Worm (Caenorhabditis elegans) whole organism, L2 larva: ENCODE measurements around the gene pqn-18.

Experiments used
- C34F6.9 ChIP-seq: fragments of 150-350 bp; optimal IDR thresholded peaks from 2 replicates; lab custom pipeline; 2014; ENCODE audit warnings: missing biosample characterization, missing genetic modification characterization
- F13H6.1 ChIP-seq: sonication (generic microtip); optimal IDR thresholded peaks from 2 replicates; lab custom pipeline; 2016; ENCODE audit warnings: missing genetic modification characterization, missing compliant biosample characterization
- R02D3.7 ChIP-seq: fragments of 150-350 bp; optimal IDR thresholded peaks from 2 replicates; lab custom pipeline; 2014; ENCODE audit warnings: missing biosample characterization, missing genetic modification characterization
- Y55F3AM.14 ChIP-seq: fragments of 200-800 bp; sonication (Bioruptor generic); optimal IDR thresholded peaks from 2 replicates; lab custom pipeline; 2018; ENCODE audit warnings: mild to moderate bottlenecking, missing genetic modification characterization, missing compliant biosample characterization
- ZK546.5 ChIP-seq: sonication (generic microtip); optimal IDR thresholded peaks from 2 replicates; lab custom pipeline; 2017; ENCODE audit warnings: missing biosample characterization, missing genetic modification characterization
- alr-1 ChIP-seq: fragments of 150-350 bp; optimal IDR thresholded peaks from 2 replicates; lab custom pipeline; 2014; ENCODE audit warnings: missing biosample characterization, missing genetic modification characterization
- aly-2 ChIP-seq: fragments of 150-350 bp; optimal IDR thresholded peaks from 2 replicates; lab custom pipeline; 2014; ENCODE audit warnings: missing biosample characterization, missing genetic modification characterization
- ama-1 ChIP-seq: fragments of 150-350 bp; optimal IDR thresholded peaks from 2 replicates; lab custom pipeline; 2018; ENCODE audit warnings: inconsistent platforms
- blmp-1 ChIP-seq: sonication (generic microtip); optimal IDR thresholded peaks from 2 replicates; lab custom pipeline; 2017; ENCODE audit warnings: missing genetic modification characterization, mild to moderate bottlenecking, missing compliant biosample characterization, antibody characterized with exemption, moderate library complexity; ENCODE audit not compliant: insufficient read depth
- ceh-16 ChIP-seq: fragments of 150-350 bp; optimal IDR thresholded peaks from 2 replicates; lab custom pipeline; 2014; ENCODE audit warnings: missing biosample characterization, missing genetic modification characterization
- ceh-82 ChIP-seq: fragments of 150-350 bp; optimal IDR thresholded peaks from 2 replicates; lab custom pipeline; 2014; ENCODE audit warnings: missing biosample characterization, missing genetic modification characterization
- crh-2 ChIP-seq: sonication (generic microtip); optimal IDR thresholded peaks from 2 replicates; lab custom pipeline; 2017; ENCODE audit warnings: missing biosample characterization, missing genetic modification characterization
- dmd-4 ChIP-seq: sonication (generic microtip); optimal IDR thresholded peaks from 2 replicates; lab custom pipeline; 2017; ENCODE audit warnings: missing biosample characterization, missing genetic modification characterization
- egl-27 ChIP-seq: sonication (generic microtip); optimal IDR thresholded peaks from 3 replicates; lab custom pipeline; 2017; ENCODE audit warnings: missing biosample characterization, missing genetic modification reagents, missing genetic modification characterization
- elt-1 ChIP-seq: fragments of 150-350 bp; optimal IDR thresholded peaks from 2 replicates; lab custom pipeline; 2014; ENCODE audit warnings: missing biosample characterization, missing genetic modification characterization
- elt-3 ChIP-seq: sonication (generic microtip); optimal IDR thresholded peaks from 2 replicates; lab custom pipeline; 2017; ENCODE audit warnings: missing biosample characterization, missing genetic modification characterization
- fos-1 ChIP-seq: fragments of 150-350 bp; optimal IDR thresholded peaks from 2 replicates; lab custom pipeline; 2014; ENCODE audit warnings: missing biosample characterization, missing genetic modification characterization
- gmeb-1 ChIP-seq: fragments of 150-350 bp; optimal IDR thresholded peaks from 2 replicates; lab custom pipeline; 2014; ENCODE audit warnings: missing biosample characterization, missing genetic modification characterization
- lin-11 ChIP-seq: fragments of 150-350 bp; sonication (generic microtip); optimal IDR thresholded peaks from 2 replicates; lab custom pipeline; 2014; ENCODE audit warnings: missing biosample characterization, missing genetic modification characterization, inconsistent platforms, mixed read lengths
- lin-13 ChIP-seq: fragments of 150-350 bp; optimal IDR thresholded peaks from 2 replicates; lab custom pipeline; 2014; ENCODE audit warnings: missing biosample characterization, missing genetic modification reagents, missing genetic modification characterization
- lin-39 ChIP-seq: fragments of 150-350 bp; optimal IDR thresholded peaks from 2 replicates; lab custom pipeline; 2014; ENCODE audit warnings: missing biosample characterization, missing genetic modification reagents, missing genetic modification characterization
- lsy-2 ChIP-seq, 2 experiments: fragments of 150-350 bp in 1 of 2; sonication (generic microtip) in 1 of 2; optimal IDR thresholded peaks; 2 replicates each; lab custom pipeline; 2014 to 2017; ENCODE audit warnings: missing biosample characterization in 2 of 2, missing genetic modification characterization in 2 of 2
- mab-5 ChIP-seq: fragments of 150-350 bp; optimal IDR thresholded peaks from 2 replicates; lab custom pipeline; 2014; ENCODE audit warnings: missing biosample characterization, missing genetic modification characterization
- mbf-1 ChIP-seq: sonication (generic microtip); optimal IDR thresholded peaks from 2 replicates; lab custom pipeline; 2017; ENCODE audit warnings: missing biosample characterization, missing genetic modification characterization
- mdl-1 ChIP-seq, 2 experiments: fragments of 150-350 bp in 1 of 2; sonication (generic microtip) in 1 of 2; optimal IDR thresholded peaks; 2 replicates each; lab custom pipeline; 2017; ENCODE audit warnings: missing biosample characterization in 2 of 2, missing genetic modification characterization in 2 of 2
- nhr-10 ChIP-seq: sonication (generic microtip); optimal IDR thresholded peaks from 2 replicates; lab custom pipeline; 2017; ENCODE audit warnings: missing biosample characterization, missing genetic modification characterization
- nhr-11 ChIP-seq: fragments of 150-350 bp; optimal IDR thresholded peaks from 2 replicates; lab custom pipeline; 2014; ENCODE audit warnings: missing biosample characterization, missing genetic modification characterization
- nhr-12 ChIP-seq: fragments of 150-350 bp; optimal IDR thresholded peaks from 2 replicates; lab custom pipeline; 2014; ENCODE audit warnings: missing biosample characterization, missing genetic modification characterization
- nhr-129 ChIP-seq: fragments of 150-350 bp; optimal IDR thresholded peaks from 2 replicates; lab custom pipeline; 2014; ENCODE audit warnings: missing biosample characterization, missing genetic modification characterization
- nhr-21 ChIP-seq: fragments of 150-350 bp; optimal IDR thresholded peaks from 2 replicates; lab custom pipeline; 2014; ENCODE audit warnings: missing biosample characterization, missing genetic modification characterization
- nhr-23 ChIP-seq: fragments of 150-350 bp; optimal IDR thresholded peaks from 2 replicates; lab custom pipeline; 2014; ENCODE audit warnings: missing biosample characterization, missing genetic modification reagents, missing genetic modification characterization
- nhr-237 ChIP-seq: fragments of 150-350 bp; optimal IDR thresholded peaks from 2 replicates; lab custom pipeline; 2014; ENCODE audit warnings: missing biosample characterization, missing genetic modification characterization
- nhr-25 ChIP-seq: fragments of 150-350 bp; sonication (generic microtip); optimal IDR thresholded peaks from 3 replicates; lab custom pipeline; 2014; ENCODE audit warnings: missing biosample characterization, missing genetic modification characterization
- nhr-6 ChIP-seq: fragments of 150-350 bp; optimal IDR thresholded peaks from 2 replicates; lab custom pipeline; 2014; ENCODE audit warnings: missing biosample characterization, missing genetic modification characterization
- nhr-77 ChIP-seq: fragments of 150-350 bp; optimal IDR thresholded peaks from 2 replicates; lab custom pipeline; 2014; ENCODE audit warnings: missing biosample characterization, missing genetic modification characterization
- peb-1 ChIP-seq: fragments of 150-350 bp; optimal IDR thresholded peaks from 2 replicates; lab custom pipeline; 2014; ENCODE audit warnings: missing biosample characterization, missing genetic modification characterization
- sem-4 ChIP-seq: fragments of 150-350 bp; optimal IDR thresholded peaks from 2 replicates; lab custom pipeline; 2014; ENCODE audit warnings: missing biosample characterization, missing genetic modification reagents, missing genetic modification characterization
- skn-1 ChIP-seq: sonication (generic microtip); optimal IDR thresholded peaks from 2 replicates; lab custom pipeline; 2017; ENCODE audit warnings: missing biosample characterization, missing genetic modification characterization
- sma-3 ChIP-seq: sonication (generic microtip); optimal IDR thresholded peaks from 2 replicates; lab custom pipeline; 2016; ENCODE audit warnings: missing genetic modification reagents, missing genetic modification characterization, missing compliant biosample characterization
- sma-9 ChIP-seq, 2 experiments: fragments of 150-350 bp in 1 of 2; sonication (generic microtip) in 1 of 2; optimal IDR thresholded peaks; 2 replicates each; lab custom pipeline; 2014 to 2016; ENCODE audit warnings: missing genetic modification characterization in 2 of 2, mild to moderate bottlenecking in 1 of 2, missing biosample characterization in 1 of 2, missing compliant biosample characterization in 1 of 2, missing genetic modification reagents in 1 of 2, moderate library complexity in 1 of 2
- snpc-4 ChIP-seq: fragments of 150-350 bp; optimal IDR thresholded peaks from 2 replicates; lab custom pipeline; 2014; ENCODE audit warnings: missing biosample characterization, missing genetic modification characterization
- unc-39 ChIP-seq: fragments of 150-350 bp; optimal IDR thresholded peaks from 2 replicates; lab custom pipeline; 2014; ENCODE audit warnings: missing biosample characterization, missing genetic modification characterization
- unc-55 ChIP-seq: fragments of 150-350 bp; sonication (generic microtip); optimal IDR thresholded peaks from 3 replicates; lab custom pipeline; 2014; ENCODE audit warnings: missing biosample characterization, missing genetic modification reagents, missing genetic modification characterization
- unc-62 ChIP-seq: fragments of 150-350 bp; optimal IDR thresholded peaks from 2 replicates; lab custom pipeline; 2014; ENCODE audit warnings: missing biosample characterization, missing genetic modification reagents, missing genetic modification characterization
- zag-1 ChIP-seq: fragments of 150-350 bp; optimal IDR thresholded peaks from 2 replicates; lab custom pipeline; 2014; ENCODE audit warnings: missing biosample characterization, missing genetic modification characterization
- ztf-1 ChIP-seq: fragments of 200-800 bp; sonication (Bioruptor generic); conservative IDR thresholded peaks from 2 replicates; pipeline ENCODE4 v1.3.6; 2022; ENCODE audit warnings: missing genetic modification characterization, missing compliant biosample characterization
- ztf-11 ChIP-seq: sonication (generic microtip); optimal IDR thresholded peaks from 2 replicates; lab custom pipeline; 2017; ENCODE audit warnings: missing biosample characterization, missing genetic modification characterization
- ztf-4 ChIP-seq: fragments of 150-350 bp; optimal IDR thresholded peaks from 2 replicates; lab custom pipeline; 2014; ENCODE audit warnings: missing biosample characterization, missing genetic modification characterization

pqn-18 gene

ce11 chrX:12876795-12877530 lies 30.7 kb upstream of the pqn-18 start, which contains the start of gene bcat-1 (continued):
- TF ChIP-seq nhr-21 (no peak), unc-62 (GFP tag; lab: Kevin White, UChicago) (no peak), ZK546.5 (no peak), mdl-1 (tag; optimal IDR thresholded peaks at IDR 0.05; lab: Kevin White, UChicago) (peak; percentile 93), sma-3 (GFP tag; lab: Kevin White, UChicago) (peak; percentile 21), lin-13 (no peak), zag-1 (no peak), nhr-12 (tag; lab: Kevin White, UChicago) (no peak), C34F6.9 (tag; lab: Kevin White, UChicago) (peak; percentile 45), elt-1 (tag; lab: Kevin White, UChicago) (no peak), crh-2 (tag; lab: Kevin White, UChicago) (peak; percentile 40), ceh-82 (tag; lab: Kevin White, UChicago) (no peak), nhr-10 (tag; lab: Kevin White, UChicago) (no peak), blmp-1 (tag; lab: Kevin White, UChicago) (no peak), unc-39 (tag; lab: Kevin White, UChicago) (no peak), fos-1 (tag; lab: Kevin White, UChicago) (no peak), lin-11 (peak; percentile 52), gmeb-1 (tag; lab: Kevin White, UChicago) (no peak), nhr-237 (tag; lab: Kevin White, UChicago) (no peak)

ce11 chrX:12877930-12878329 lies 29.7 kb upstream of the pqn-18 start:
- TF ChIP-seq unc-55 (GFP tag; lab: Kevin White, UChicago): no peak
- no peak for TF ChIP-seq nhr-77 (tag; lab: Kevin White, UChicago)
- no peak for TF ChIP-seq dmd-4 (tag; lab: Kevin White, UChicago)
- TF ChIP-seq mdl-1 (tag; optimal IDR thresholded peaks at IDR 0.05; lab: Kevin White, UChicago): peak; percentile 30 to 52
- peak; percentile 71 for TF ChIP-seq F13H6.1 (tag; lab: Kevin White, UChicago)
- TF ChIP-seq ceh-16 (tag; lab: Kevin White, UChicago): no peak
- no peak for TF ChIP-seq snpc-4 (tag; lab: Kevin White, UChicago)
- peak; percentile 27 for TF ChIP-seq nhr-25 (tag; lab: Kevin White, UChicago)
- no peak for TF ChIP-seq ama-1 (lab: Kevin White, UChicago)
- peak; percentile 64 for TF ChIP-seq crh-2 (tag; lab: Kevin White, UChicago)
- no peak for TF ChIP-seq alr-1 (tag; lab: Kevin White, UChicago)
- no peak for TF ChIP-seq egl-27
- peak; percentile 39 for TF ChIP-seq ztf-4 (tag; lab: Kevin White, UChicago)
- no peak for TF ChIP-seq gmeb-1 (tag; lab: Kevin White, UChicago)
- no peak for TF ChIP-seq peb-1 (tag; lab: Kevin White, UChicago)
- no peak for TF ChIP-seq sem-4 (tag; lab: Kevin White, UChicago)
- no peak for TF ChIP-seq ztf-11
- no peak for TF ChIP-seq unc-62 (GFP tag; lab: Kevin White, UChicago)
- no peak for TF ChIP-seq mbf-1 (tag; lab: Kevin White, UChicago)
- TF ChIP-seq C34F6.9 (tag; lab: Kevin White, UChicago): no peak
- no peak for TF ChIP-seq lin-11
- no peak for TF ChIP-seq sma-3 (GFP tag; lab: Kevin White, UChicago)
- TF ChIP-seq sma-9 (GFP tag; optimal IDR thresholded peaks at IDR 0.05; lab: Kevin White, UChicago): peak; percentile 84
- TF ChIP-seq sma-9 (tag; optimal IDR thresholded peaks at IDR 0.05; lab: Kevin White, UChicago): no peak
- TF ChIP-seq elt-1 (tag; lab: Kevin White, UChicago): no peak
- no peak for TF ChIP-seq fos-1 (tag; lab: Kevin White, UChicago)
- peak; percentile 98 for TF ChIP-seq nhr-129 (tag; lab: Kevin White, UChicago)
- TF ChIP-seq nhr-10 (tag; lab: Kevin White, UChicago): no peak
- TF ChIP-seq mab-5: no peak
- TF ChIP-seq ztf-1 (GFP tag; lab: Robert Waterston, UW): no peak
- no peak for TF ChIP-seq aly-2
- no peak for TF ChIP-seq R02D3.7 (tag; lab: Kevin White, UChicago)
- no peak for TF ChIP-seq ceh-82 (tag; lab: Kevin White, UChicago)
- no peak for TF ChIP-seq unc-39 (tag; lab: Kevin White, UChicago)
- no peak for TF ChIP-seq nhr-23
- TF ChIP-seq lsy-2 (tag; optimal IDR thresholded peaks at IDR 0.05; lab: Kevin White, UChicago): peak in 1 of 2 experiments; percentile 51
- no peak for TF ChIP-seq Y55F3AM.14 (GFP tag; lab: Kevin White, UChicago)
- TF ChIP-seq nhr-11 (tag; lab: Kevin White, UChicago): no peak
- no peak for TF ChIP-seq blmp-1 (tag; lab: Kevin White, UChicago)
- no peak for TF ChIP-seq nhr-6 (tag; lab: Kevin White, UChicago)
- no peak for TF ChIP-seq elt-3 (tag; lab: Kevin White, UChicago)
- TF ChIP-seq nhr-237 (tag; lab: Kevin White, UChicago): no peak
- TF ChIP-seq zag-1: no peak
- no peak for TF ChIP-seq lin-39 (tag; lab: Kevin White, UChicago)
- no peak for TF ChIP-seq nhr-12 (tag; lab: Kevin White, UChicago)
- TF ChIP-seq nhr-21: peak; percentile 12
- no peak for TF ChIP-seq ZK546.5
- no peak for TF ChIP-seq lin-13
- no peak for TF ChIP-seq skn-1
